Fruit fly (Drosophila melanogaster): Measurements from ENCODE around the gene IPIP.
A peak's percentile ranks its signal among the peaks of the same experiment; 100 is the strongest.

IPIP gene

DNA sequence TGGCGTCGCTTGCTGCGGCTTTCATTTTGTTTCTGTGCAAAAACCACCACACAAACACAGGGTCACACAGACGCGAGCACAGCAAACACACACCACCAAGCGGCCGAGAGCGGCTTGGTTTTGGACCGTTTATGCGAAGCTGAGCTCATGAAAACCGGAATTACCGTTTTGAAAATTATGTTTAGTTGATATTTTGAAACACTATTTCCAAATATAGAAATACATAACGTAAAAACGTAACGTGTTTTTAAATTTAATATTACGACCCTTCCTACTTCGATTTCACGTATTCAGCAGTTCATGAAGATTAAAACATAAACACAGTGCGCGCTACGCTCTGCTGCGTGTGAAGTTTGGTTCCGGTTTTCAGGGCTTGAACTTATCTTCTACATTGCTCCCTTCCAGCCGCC, 3.4 kb downstream of the IPIP start (continued):
- TF ChIP-seq B-H2 (GFP tag; optimal IDR thresholded peaks at IDR 0.05) (peak; percentile 97), pum (GFP tag; optimal IDR thresholded peaks at IDR 0.05) (peak; percentile 90), Deaf1 (tag; optimal IDR thresholded peaks at IDR 0.05) (peak; percentile 84), psq (GFP tag; optimal IDR thresholded peaks at IDR 0.05) (peak; percentile 72), Rfx (GFP tag; IDR thresholded peaks at IDR 0.05) (peak; percentile 97), CG15601 (tag; optimal IDR thresholded peaks at IDR 0.05) (peak; percentile 94), CG5180 (GFP tag; optimal IDR thresholded peaks at IDR 0.05) (peak; percentile 88), CG12219 (GFP tag; optimal IDR thresholded peaks at IDR 0.05) (peak; percentile 99), CG18476 (GFP tag; optimal IDR thresholded peaks at IDR 0.05) (peak; percentile 95), CG17186 (GFP tag; optimal IDR thresholded peaks at IDR 0.05) (peak; percentile 79), CG12769 (tag; optimal IDR thresholded peaks at IDR 0.05) (no peak), CG10979 (tag; optimal IDR thresholded peaks at IDR 0.05) (peak; percentile 98), CG12155 (GFP tag; optimal IDR thresholded peaks at IDR 0.05) (peak; percentile 89), BEAF-32 (GFP tag; optimal IDR thresholded peaks at IDR 0.05) (no peak), sd (tag; optimal IDR thresholded peaks at IDR 0.05) (no peak), chn (GFP tag; optimal IDR thresholded peaks at IDR 0.05) (peak; percentile 92), tin (GFP tag; optimal IDR thresholded peaks at IDR 0.05) (peak; percentile 93), ato (GFP tag; IDR thresholded peaks at IDR 0.05; ENCODE audit: partially characterized antibody) (no peak), CG14050 (GFP tag; IDR thresholded peaks at IDR 0.05) (peak; percentile 96), CG12942 (GFP tag; optimal IDR thresholded peaks at IDR 0.05) (peak; percentile 87), gce (GFP tag; IDR thresholded peaks at IDR 0.05) (peak; percentile 91), mld (GFP tag; IDR thresholded peaks at IDR 0.05; ENCODE audit: partially characterized antibody) (no peak), Asciz (GFP tag; optimal IDR thresholded peaks at IDR 0.05) (peak; percentile 95), org-1 (GFP tag; optimal IDR thresholded peaks at IDR 0.05) (peak; percentile 96), onecut (GFP tag; IDR thresholded peaks at IDR 0.05) (peak; percentile 95), CG8924 (tag; optimal IDR thresholded peaks at IDR 0.05) (peak; percentile 98), HLHmδ (GFP tag; optimal IDR thresholded peaks at IDR 0.05) (no peak), CG2199 (GFP tag; IDR thresholded peaks at IDR 0.05) (peak; percentile 89; the same call in 2 of the 3 replicates), Hr51 (GFP tag; optimal IDR thresholded peaks at IDR 0.05) (peak; percentile 90 to 98), CG2712 (tag; optimal IDR thresholded peaks at IDR 0.05) (peak; percentile 98), lov (optimal IDR thresholded peaks at IDR 0.05) (no peak), lov (GFP tag; IDR thresholded peaks at IDR 0.05) (peak; percentile 89), ara (GFP tag; IDR thresholded peaks at IDR 0.05) (peak; percentile 96), ATbp (GFP tag; optimal IDR thresholded peaks at IDR 0.05) (peak; percentile 95), Xrp1 (GFP tag; IDR thresholded peaks at IDR 0.05) (peak; percentile 96), sens (GFP tag) (peak; percentile 99), btn (GFP tag; optimal IDR thresholded peaks at IDR 0.05) (peak; percentile 94), Ravus (GFP tag; IDR thresholded peaks at IDR 0.05) (peak; percentile 75), CG10267 (tag; optimal IDR thresholded peaks at IDR 0.05) (peak; percentile 95), phol (tag; optimal IDR thresholded peaks at IDR 0.05) (peak; percentile 95), lilli (GFP tag; optimal IDR thresholded peaks at IDR 0.05) (peak; percentile 97), bab2 (GFP tag; optimal IDR thresholded peaks at IDR 0.05) (peak; percentile 94), CG31365 (tag; optimal IDR thresholded peaks at IDR 0.05) (peak; percentile 91), row (GFP tag; IDR thresholded peaks at IDR 0.05) (peak; percentile 97), Meics (GFP tag; optimal IDR thresholded peaks at IDR 0.05) (peak; percentile 97), ranshi (GFP tag; IDR thresholded peaks at IDR 0.05) (peak; percentile 93), Blimp-1 (GFP tag; optimal IDR thresholded peaks at IDR 0.05) (peak; percentile 96), CG3281 (GFP tag; optimal IDR thresholded peaks at IDR 0.05) (peak; percentile 97), MBD-R2 (GFP tag; IDR thresholded peaks at IDR 0.05) (peak; percentile 86), CG10209 (GFP tag; optimal IDR thresholded peaks at IDR 0.05) (peak; percentile 94), vnd (GFP tag; IDR thresholded peaks at IDR 0.05; ENCODE audit: partially characterized antibody) (no peak)
